Fruit fly (Drosophila melanogaster) whole organism, adult: ENCODE data around the gene CG42259.

Experiments used
- CG33017 ChIP-seq: fragments of 200-800 bp; sonication (Bioruptor generic); optimal IDR thresholded peaks from 2 replicates; lab custom pipeline; 2018; ENCODE audit warnings: missing biosample characterization, mild to moderate bottlenecking, missing genetic modification characterization, moderate library complexity
- CG5204 ChIP-seq: fragments of 200-800 bp; sonication (Bioruptor generic); optimal IDR thresholded peaks from 2 replicates; lab custom pipeline; 2016; ENCODE audit warnings: missing biosample characterization, missing genetic modification characterization
- Crg-1 ChIP-seq: fragments of 200-800 bp; sonication (Bioruptor generic); optimal IDR thresholded peaks from 2 replicates; lab custom pipeline; 2016; ENCODE audit warnings: missing biosample characterization, missing genetic modification characterization
- Hr96 ChIP-seq: fragments of 200-800 bp; sonication (Bioruptor generic); optimal IDR thresholded peaks from 2 replicates; lab custom pipeline; 2016; ENCODE audit warnings: missing biosample characterization, missing genetic modification characterization
- bab1 ChIP-seq: fragments of 200-800 bp; sonication (Bioruptor generic); optimal IDR thresholded peaks from 3 replicates; lab custom pipeline; 2019; ENCODE audit warnings: missing biosample characterization, mild to moderate bottlenecking, missing genetic modification characterization, moderate library complexity
- cnc ChIP-seq, 2 experiments: fragments of >200 bp; optimal IDR thresholded peaks; 2 replicates each; lab custom pipeline; 2017
- kay ChIP-seq: fragments of 200-800 bp; sonication (Bioruptor generic); peaks from one replicate; lab custom pipeline; 2016; ENCODE audit warnings: missing biosample characterization, missing genetic modification characterization, borderline replicate concordance
- pad ChIP-seq: fragments of 200-800 bp; sonication (Bioruptor generic); optimal IDR thresholded peaks from 3 replicates; lab custom pipeline; 2017; ENCODE audit warnings: missing biosample characterization, missing genetic modification characterization, mild to moderate bottlenecking, moderate library complexity, missing genetic modification reagents

- TF ChIP-seq CG5204 (no peak), bab1 (GFP tag; lab: Kevin White, UChicago) (no peak), kay (GFP tag; lab: Kevin White, UChicago) (no peak), Hr96 (GFP tag; lab: Kevin White, UChicago) (no peak), CG33017 (tag; lab: Kevin White, UChicago) (no peak), pad (GFP tag; lab: Kevin White, UChicago) (no peak), Crg-1 (GFP tag; lab: Kevin White, UChicago) (no peak), cnc (optimal IDR thresholded peaks at IDR 0.05; lab: Kevin White, UChicago) (no peak)
Observed at dm6 chrX:998884-999283, 47.1 kb upstream of the CG42259 start.
